Fruit fly (Drosophila melanogaster) whole organism, pupa: ENCODE data around the gene CG32081.

Experiments used
- CG32121 ChIP-seq: fragments of 200-800 bp; sonication (Bioruptor generic); IDR thresholded peaks from 2 replicates; pipeline ENCODE4 v1.3.6; 2022; ENCODE audit warnings: missing biosample characterization, missing genetic modification characterization
- CG8159 ChIP-seq: fragments of 200-800 bp; sonication (Bioruptor generic); optimal IDR thresholded peaks from 3 replicates; lab custom pipeline; 2018; ENCODE audit warnings: missing biosample characterization, mild to moderate bottlenecking, missing genetic modification characterization, moderate library complexity
- EcR ChIP-seq: fragments of 200-800 bp; sonication (Bioruptor generic); optimal IDR thresholded peaks from 3 replicates; lab custom pipeline; 2019; ENCODE audit warnings: missing biosample characterization, missing genetic modification characterization, mild to moderate bottlenecking, moderate library complexity, missing genetic modification reagents
- Pif1A ChIP-seq: fragments of 200-800 bp; sonication (Bioruptor generic); optimal IDR thresholded peaks from 3 replicates; lab custom pipeline; 2016; ENCODE audit warnings: missing biosample characterization, missing genetic modification characterization
- Pif1B ChIP-seq: fragments of 200-800 bp; sonication (Bioruptor generic); optimal IDR thresholded peaks from 3 replicates; lab custom pipeline; 2016; ENCODE audit warnings: missing biosample characterization, missing genetic modification characterization

DNA sequence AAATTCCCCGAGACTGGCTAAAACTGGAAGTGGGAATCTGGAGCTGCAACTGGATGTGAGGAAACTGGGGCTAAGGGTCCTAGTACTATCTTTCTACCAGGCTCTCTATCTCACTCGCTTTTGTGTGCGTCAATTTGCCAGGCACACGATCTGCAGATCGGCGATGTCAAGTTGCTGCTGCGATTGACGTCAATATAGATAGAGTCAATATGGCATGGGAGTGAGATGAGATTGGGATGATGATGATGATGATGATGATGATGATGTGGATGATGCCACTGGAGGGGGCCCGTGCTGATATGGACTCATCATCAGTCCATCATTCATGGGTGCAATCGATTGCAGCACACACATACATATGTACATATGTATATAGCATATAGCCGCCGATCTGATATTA is 19.6 kb upstream of the CG32081 start:
- TF ChIP-seq CG32121 (no peak), Pif1A (no peak), EcR (GFP tag; lab: Kevin White, UChicago) (no peak), CG8159 (tag; lab: Kevin White, UChicago) (no peak), Pif1B (no peak)
